Worm (Caenorhabditis elegans) whole organism, L4 larva: Measurements from ENCODE around the gene F22E5.9.

ENCODE experiments used
- ama-1 ChIP-seq: fragments of 150-350 bp; optimal IDR thresholded peaks from 2 replicates; lab custom pipeline; 2014; ENCODE audit warnings: inconsistent platforms, mixed read lengths
- gei-8 ChIP-seq: fragments of 200-800 bp; sonication (Bioruptor generic); optimal IDR thresholded peaks from 2 replicates; lab custom pipeline; 2018; ENCODE audit warnings: mild to moderate bottlenecking, missing genetic modification characterization, missing compliant biosample characterization
- lin-39 ChIP-seq: fragments of 150-350 bp; optimal IDR thresholded peaks from 2 replicates; lab custom pipeline; 2014; ENCODE audit warnings: missing biosample characterization, missing genetic modification reagents, missing genetic modification characterization
- madf-5 ChIP-seq, 2 experiments: fragments of 200-800 bp; sonication (Bioruptor generic); IDR thresholded peaks; 2 replicates each; pipeline ENCODE4 v1.3.6; 2022; ENCODE audit warnings: missing compliant biosample characterization in 2 of 2, missing genetic modification characterization in 2 of 2
- nhr-25 ChIP-seq: sonication (generic microtip); optimal IDR thresholded peaks from 2 replicates; lab custom pipeline; 2017; ENCODE audit warnings: missing genetic modification characterization, mild to moderate bottlenecking, missing compliant biosample characterization, antibody characterized with exemption, moderate library complexity, borderline replicate concordance; ENCODE audit not compliant: insufficient read depth
- nhr-28 ChIP-seq: fragments of 150-350 bp; optimal IDR thresholded peaks from 2 replicates; lab custom pipeline; 2014; ENCODE audit warnings: missing biosample characterization, missing genetic modification characterization
- snpc-4 ChIP-seq: fragments of 150-350 bp; optimal IDR thresholded peaks from 2 replicates; lab custom pipeline; 2014; ENCODE audit warnings: missing biosample characterization, missing genetic modification characterization
- unc-39 ChIP-seq: sonication (generic microtip); optimal IDR thresholded peaks from 2 replicates; lab custom pipeline; 2017; ENCODE audit warnings: missing biosample characterization, missing genetic modification characterization
- ztf-11 ChIP-seq: fragments of 150-350 bp; optimal IDR thresholded peaks from 2 replicates; lab custom pipeline; 2014; ENCODE audit warnings: missing biosample characterization, missing genetic modification characterization

DNA sequence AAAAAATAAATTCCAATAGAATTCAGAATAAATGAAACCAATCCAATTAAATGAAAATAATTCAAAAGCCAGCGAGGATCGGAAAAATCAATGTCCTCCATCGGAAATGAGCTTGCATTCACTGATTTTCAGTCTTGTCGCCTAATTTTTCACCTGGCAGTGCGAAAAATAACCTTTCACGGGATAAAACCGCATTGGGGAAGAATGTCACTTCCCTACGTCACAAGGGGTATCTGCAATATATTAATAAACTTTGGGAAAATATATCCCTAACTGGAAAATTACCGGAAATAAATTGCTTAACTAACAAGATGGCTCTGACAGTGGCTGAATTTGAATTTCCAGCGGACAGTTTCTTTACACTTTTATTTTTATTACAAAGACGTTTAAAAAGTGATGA lies 32.9 kb upstream of the F22E5.9 start, which contains the start of gene sri-77:
- no peak for TF ChIP-seq nhr-28
- no peak for TF ChIP-seq lin-39 (tag; lab: Kevin White, UChicago)
- no peak for TF ChIP-seq unc-39 (tag; lab: Kevin White, UChicago)
- no peak for TF ChIP-seq gei-8 (GFP tag; lab: Kevin White, UChicago)
- no peak for TF ChIP-seq ztf-11
- TF ChIP-seq nhr-25 (tag; lab: Kevin White, UChicago): no peak
- no peak for TF ChIP-seq madf-5 (GFP tag; IDR thresholded peaks at IDR 0.05; lab: Robert Waterston, UW)
- no peak for TF ChIP-seq ama-1
- TF ChIP-seq snpc-4: no peak
